Fruit fly (Drosophila melanogaster): ENCODE results near the gene CG31915.

Gene CG31915

dm6 chr2L:5479971-5480370, 48.0 kb upstream of the CG31915 start (continued):
- TF ChIP-seq MTF-1 (GFP tag; optimal IDR thresholded peaks at IDR 0.05; ENCODE audit: borderline replicate concordance) (no peak), CG8478 (optimal IDR thresholded peaks at IDR 0.05) (no peak), pfk (GFP tag; optimal IDR thresholded peaks at IDR 0.05) (no peak), slbo (GFP tag; IDR thresholded peaks at IDR 0.05) (no peak), CG12299 (tag; optimal IDR thresholded peaks at IDR 0.05) (no peak)

- TF ChIP-seq Drgx (GFP tag; IDR thresholded peaks at IDR 0.05) = peak; percentile 48
- 0 out of 3 replicates have a peak, but pooled peaks have one; percentile 34 for TF ChIP-seq zfh1 (GFP tag; IDR thresholded peaks at IDR 0.05)
- TF ChIP-seq z (GFP tag; IDR thresholded peaks at IDR 0.05) = 0 out of 3 replicates have a peak, but pooled peaks have one; percentile 24
- no peak for TF ChIP-seq CG12299 (tag; optimal IDR thresholded peaks at IDR 0.05)
- 0 out of 2 replicates have a peak, but pooled peaks have one; percentile 16 for TF ChIP-seq CG42726 (GFP tag; IDR thresholded peaks at IDR 0.05; ENCODE audit: partially characterized antibody)
- TF ChIP-seq CG1603 (tag; optimal IDR thresholded peaks at IDR 0.05) = no peak
Measured at dm6 chr2L:5483093-5483492, 44.8 kb upstream of the CG31915 start.

dm6 chr2L:5489084-5489617, 38.8 kb upstream of the CG31915 start:
- TF ChIP-seq CG10209 (GFP tag; optimal IDR thresholded peaks at IDR 0.05) (no peak), CG9817 (tag; optimal IDR thresholded peaks at IDR 0.05) (no peak), CG7745 (tag; optimal IDR thresholded peaks at IDR 0.05) (peak; percentile 19), CG4404 (GFP tag; IDR thresholded peaks at IDR 0.05) (no peak), Poxn (GFP tag; IDR thresholded peaks at IDR 0.05) (no peak), grn (GFP tag; optimal IDR thresholded peaks at IDR 0.05) (no peak), CG3838 (GFP tag; optimal IDR thresholded peaks at IDR 0.05) (no peak), Deaf1 (tag; optimal IDR thresholded peaks at IDR 0.05) (no peak), luna (GFP tag; optimal IDR thresholded peaks at IDR 0.05) (no peak), CG10565 (GFP tag; optimal IDR thresholded peaks at IDR 0.05) (no peak), Dbx (GFP tag; IDR thresholded peaks at IDR 0.05) (no peak), Med (GFP tag) (no peak), CG3065 (GFP tag; optimal IDR thresholded peaks at IDR 0.05) (no peak), CG1603 (tag; optimal IDR thresholded peaks at IDR 0.05) (no peak), CoRest (tag; optimal IDR thresholded peaks at IDR 0.05) (no peak), Vsx1 (GFP tag; optimal IDR thresholded peaks at IDR 0.05) (no peak), Atf6 (GFP tag; IDR thresholded peaks at IDR 0.05) (no peak), CG17829 (tag; optimal IDR thresholded peaks at IDR 0.05) (no peak), Nf-YC (tag; optimal IDR thresholded peaks at IDR 0.05) (peak; percentile 16), CG32772 (GFP tag; IDR thresholded peaks at IDR 0.05) (no peak), abd-A (tag; optimal IDR thresholded peaks at IDR 0.05) (no peak), CG7357 (GFP tag; IDR thresholded peaks at IDR 0.05) (no peak), wdn (GFP tag; IDR thresholded peaks at IDR 0.05) (no peak), amos (GFP tag; IDR thresholded peaks at IDR 0.05; ENCODE audit: partially characterized antibody) (no peak), Oaz (GFP tag; IDR thresholded peaks at IDR 0.05) (no peak), seq (GFP tag; IDR thresholded peaks at IDR 0.05) (peak; percentile 56), dan (GFP tag; IDR thresholded peaks at IDR 0.05) (no peak), Gsc (GFP tag; IDR thresholded peaks at IDR 0.05) (no peak), Atf3 (GFP tag; optimal IDR thresholded peaks at IDR 0.05) (no peak), CG17912 (GFP tag; optimal IDR thresholded peaks at IDR 0.05) (no peak), CG1024 (GFP tag; IDR thresholded peaks at IDR 0.05) (no peak), corto (GFP tag; optimal IDR thresholded peaks at IDR 0.05) (no peak), CG1647 (GFP tag; optimal IDR thresholded peaks at IDR 0.05) (no peak), Hsf (GFP tag; optimal IDR thresholded peaks at IDR 0.05) (no peak), CG2120 (GFP tag; optimal IDR thresholded peaks at IDR 0.05) (no peak), Doc2 (GFP tag; IDR thresholded peaks at IDR 0.05) (no peak), CG8089 (GFP tag; optimal IDR thresholded peaks at IDR 0.05) (no peak), Dref (GFP tag; IDR thresholded peaks at IDR 0.05) (no peak), CkIIα-i1 (GFP tag; IDR thresholded peaks at IDR 0.05) (no peak), Atf-2 (GFP tag; optimal IDR thresholded peaks at IDR 0.05) (no peak)
